Worm (Caenorhabditis elegans): ENCODE data around the gene gln-5.

The gln-5 gene

ce11 chrIV:17248538-17248937 is 24.9 kb downstream of the gln-5 start:
- TF ChIP-seq pha-4 (tag; optimal IDR thresholded peaks at IDR 0.05) (no peak), unc-62 (GFP tag; optimal IDR thresholded peaks at IDR 0.05) (no peak), zip-8 (tag; optimal IDR thresholded peaks at IDR 0.05) (no peak), snpc-4 (tag; optimal IDR thresholded peaks at IDR 0.05) (no peak), M03D4.4 (tag; optimal IDR thresholded peaks at IDR 0.05) (no peak), ztf-11 (tag; optimal IDR thresholded peaks at IDR 0.05) (no peak), ceh-83 (GFP tag; optimal IDR thresholded peaks at IDR 0.05) (no peak), ceh-39 (tag; optimal IDR thresholded peaks at IDR 0.05) (no peak), mls-2 (tag; optimal IDR thresholded peaks at IDR 0.05) (no peak), nhr-237 (tag; optimal IDR thresholded peaks at IDR 0.05) (no peak), unc-39 (tag; optimal IDR thresholded peaks at IDR 0.05) (no peak), lin-32 (GFP tag; optimal IDR thresholded peaks at IDR 0.05) (no peak), lsy-2 (tag; optimal IDR thresholded peaks at IDR 0.05) (no peak), ces-1 (GFP tag; optimal IDR thresholded peaks at IDR 0.05) (no peak)

- TF ChIP-seq bed-3 (GFP tag; optimal IDR thresholded peaks at IDR 0.05) = no peak
- TF ChIP-seq mls-2 (tag; optimal IDR thresholded peaks at IDR 0.05) = no peak
- no peak for TF ChIP-seq unc-120 (tag; optimal IDR thresholded peaks at IDR 0.05; ENCODE audit: poor library complexity, severe bottlenecking)
- no peak for TF ChIP-seq nhr-76 (tag; optimal IDR thresholded peaks at IDR 0.05)
- TF ChIP-seq unc-39 (tag; optimal IDR thresholded peaks at IDR 0.05) = no peak
- no peak for TF ChIP-seq ztf-11 (tag; optimal IDR thresholded peaks at IDR 0.05)
- no peak for TF ChIP-seq elt-3 (tag; optimal IDR thresholded peaks at IDR 0.05)
- TF ChIP-seq ces-1 (GFP tag; optimal IDR thresholded peaks at IDR 0.05) = no peak
- TF ChIP-seq zip-8 (tag; optimal IDR thresholded peaks at IDR 0.05) = no peak
- TF ChIP-seq lsy-2 (tag; optimal IDR thresholded peaks at IDR 0.05) = no peak
- TF ChIP-seq ceh-39 (tag; optimal IDR thresholded peaks at IDR 0.05) = no peak
- no peak for TF ChIP-seq M03D4.4 (tag; optimal IDR thresholded peaks at IDR 0.05)
- no peak for TF ChIP-seq nhr-237 (tag; optimal IDR thresholded peaks at IDR 0.05)
- no peak for TF ChIP-seq ham-2 (GFP tag; optimal IDR thresholded peaks at IDR 0.05)
- no peak for TF ChIP-seq nhr-12 (tag; optimal IDR thresholded peaks at IDR 0.05)
- TF ChIP-seq blmp-1 (tag; optimal IDR thresholded peaks at IDR 0.05) = no peak
- TF ChIP-seq ceh-43 (GFP tag; optimal IDR thresholded peaks at IDR 0.05) = no peak
- no peak for TF ChIP-seq elt-1 (tag; optimal IDR thresholded peaks at IDR 0.05; ENCODE audit: borderline replicate concordance, insufficient read depth)
- no peak for TF ChIP-seq unc-62 (GFP tag; optimal IDR thresholded peaks at IDR 0.05)
These were observed 26.3 kb downstream of the gln-5 start for ce11 chrIV:17247184-17247583.

- no peak for TF ChIP-seq nhr-76 (tag; optimal IDR thresholded peaks at IDR 0.05)
- TF ChIP-seq M03D4.4 (tag; optimal IDR thresholded peaks at IDR 0.05) = no peak
- no peak for TF ChIP-seq elt-3 (tag; optimal IDR thresholded peaks at IDR 0.05)
- TF ChIP-seq bed-3 (GFP tag; optimal IDR thresholded peaks at IDR 0.05) = no peak
- no peak for TF ChIP-seq flh-1 (GFP tag; optimal IDR thresholded peaks at IDR 0.05)
- no peak for TF ChIP-seq unc-39 (tag; optimal IDR thresholded peaks at IDR 0.05)
- TF ChIP-seq ceh-83 (GFP tag; optimal IDR thresholded peaks at IDR 0.05) = no peak
- TF ChIP-seq ceh-39 (tag; optimal IDR thresholded peaks at IDR 0.05) = no peak
- TF ChIP-seq unc-62 (GFP tag; optimal IDR thresholded peaks at IDR 0.05) = no peak
- TF ChIP-seq nhr-237 (tag; optimal IDR thresholded peaks at IDR 0.05) = no peak
These were observed 28.3 kb downstream of the gln-5 start, which contains the start of gene ZK550.2 for ce11 chrIV:17245200-17245599. ZK550.2 (plus strand) TSS chrIV:17245584.

ce11 chrIV:17238951-17239350 is 34.5 kb downstream of the gln-5 start:
- TF ChIP-seq ces-1 (GFP tag; optimal IDR thresholded peaks at IDR 0.05) (peak; percentile 60), elt-1 (tag; optimal IDR thresholded peaks at IDR 0.05; ENCODE audit: borderline replicate concordance, insufficient read depth) (no peak)

- TF ChIP-seq pha-4 (tag; optimal IDR thresholded peaks at IDR 0.05) = no peak
- TF ChIP-seq ces-1 (GFP tag; optimal IDR thresholded peaks at IDR 0.05) = peak; percentile 26
- TF ChIP-seq unc-120 (tag; optimal IDR thresholded peaks at IDR 0.05; ENCODE audit: poor library complexity, severe bottlenecking) = no peak
- no peak for TF ChIP-seq nhr-12 (tag; optimal IDR thresholded peaks at IDR 0.05)
These were observed 36.4 kb downstream of the gln-5 start for ce11 chrIV:17237029-17237428.

ce11 chrIV:17233494-17233893 is 40.0 kb downstream of the gln-5 start:
- TF ChIP-seq sptf-1 (tag; optimal IDR thresholded peaks at IDR 0.05) (no peak), elt-1 (tag; optimal IDR thresholded peaks at IDR 0.05; ENCODE audit: borderline replicate concordance, insufficient read depth) (no peak), ces-1 (GFP tag; optimal IDR thresholded peaks at IDR 0.05) (peak; percentile 91)

ce11 chrIV:17232899-17233298 is 40.6 kb downstream of the gln-5 start:
- TF ChIP-seq nhr-76 (tag; optimal IDR thresholded peaks at IDR 0.05) (no peak), ces-1 (GFP tag; optimal IDR thresholded peaks at IDR 0.05) (peak; percentile 77)

All from whole organism, mixed stage, embryonic.